Worm (Caenorhabditis elegans) whole organism, early embryonic: ENCODE results near the gene Y38E10A.9.

Experiments used
- B0310.2 ChIP-seq: sonication (generic microtip); optimal IDR thresholded peaks from 2 replicates; lab custom pipeline; 2016; ENCODE audit warnings: mild to moderate bottlenecking, missing genetic modification characterization, missing compliant biosample characterization
- F13C5.2 ChIP-seq: sonication (generic microtip); optimal IDR thresholded peaks from 2 replicates; lab custom pipeline; 2017; ENCODE audit warnings: mild to moderate bottlenecking, missing genetic modification characterization, inconsistent platforms, missing compliant biosample characterization
- aly-1 ChIP-seq: sonication (generic microtip); optimal IDR thresholded peaks from 2 replicates; lab custom pipeline; 2016; ENCODE audit warnings: missing genetic modification characterization, missing compliant biosample characterization
- ama-1 ChIP-seq: fragments of 150-350 bp; optimal IDR thresholded peaks from 2 replicates; lab custom pipeline; 2014
- ceh-13 ChIP-seq: fragments of 200-800 bp; sonication (Bioruptor generic); optimal IDR thresholded peaks from 2 replicates; lab custom pipeline; 2018; ENCODE audit warnings: mild to moderate bottlenecking, missing genetic modification characterization, missing compliant biosample characterization
- ceh-36 ChIP-seq: sonication (generic microtip); optimal IDR thresholded peaks from 2 replicates; lab custom pipeline; 2016; ENCODE audit warnings: missing genetic modification characterization, inconsistent platforms, missing compliant biosample characterization
- ets-7 ChIP-seq: sonication (generic microtip); optimal IDR thresholded peaks from 2 replicates; lab custom pipeline; 2016; ENCODE audit warnings: missing genotype, missing genetic modification characterization, missing compliant biosample characterization
- flt-1 ChIP-seq: fragments of 200-800 bp; sonication (Bioruptor generic); IDR thresholded peaks from 2 replicates; pipeline ENCODE4 v1.3.6; 2022; ENCODE audit warnings: missing genetic modification characterization, missing compliant biosample characterization
- hmbx-1 ChIP-seq: sonication (generic microtip); optimal IDR thresholded peaks from 2 replicates; lab custom pipeline; 2016; ENCODE audit warnings: mild to moderate bottlenecking, missing genetic modification characterization, missing compliant biosample characterization
- hmg-4 ChIP-seq: fragments of 200-800 bp; sonication (Bioruptor generic); optimal IDR thresholded peaks from 2 replicates; lab custom pipeline; 2018; ENCODE audit warnings: mild to moderate bottlenecking, missing genetic modification characterization, missing compliant biosample characterization
- hnd-1 ChIP-seq: sonication (generic microtip); optimal IDR thresholded peaks from 2 replicates; lab custom pipeline; 2016; ENCODE audit warnings: missing genetic modification characterization, missing compliant biosample characterization
- pes-1 ChIP-seq: fragments of 200-800 bp; sonication (Bioruptor generic); IDR thresholded peaks from 2 replicates; pipeline ENCODE4 v1.3.6; 2022; ENCODE audit warnings: missing genetic modification reagents, missing genetic modification characterization, missing compliant biosample characterization
- scrt-1 ChIP-seq: fragments of 200-800 bp; sonication (Bioruptor generic); IDR thresholded peaks from 2 replicates; pipeline ENCODE4 v1.3.6; 2022; ENCODE audit warnings: missing genetic modification characterization, missing compliant biosample characterization
- sea-1 ChIP-seq: fragments of 200-800 bp; sonication (Bioruptor generic); conservative IDR thresholded peaks from 2 replicates; pipeline ENCODE4 v1.3.6; 2022; ENCODE audit warnings: missing genetic modification characterization, missing compliant biosample characterization
- tbx-11 ChIP-seq: fragments of 200-800 bp; sonication (Bioruptor generic); IDR thresholded peaks from 2 replicates; pipeline ENCODE4 v1.3.6; 2022; ENCODE audit warnings: missing genetic modification characterization, missing compliant biosample characterization
- tbx-37 ChIP-seq: fragments of 200-800 bp; sonication (Bioruptor generic); conservative IDR thresholded peaks from 2 replicates; pipeline ENCODE4 v1.3.6; 2022; ENCODE audit warnings: missing genetic modification reagents, missing genetic modification characterization, missing compliant biosample characterization
- tra-4 ChIP-seq: sonication (generic microtip); optimal IDR thresholded peaks from 2 replicates; lab custom pipeline; 2017; ENCODE audit warnings: missing genetic modification characterization, missing compliant biosample characterization

Gene Y38E10A.9

ce11 chrII:12625673-12626072 lies 16.9 kb downstream of the Y38E10A.9 start:
- TF ChIP-seq flt-1 (GFP tag; lab: Robert Waterston, UW) (no peak), ceh-36 (no peak), pes-1 (no peak), F13C5.2 (tag; lab: Kevin White, UChicago) (no peak), scrt-1 (GFP tag; lab: Robert Waterston, UW) (no peak), tra-4 (tag; lab: Kevin White, UChicago) (no peak), tbx-11 (GFP tag; lab: Robert Waterston, UW) (no peak), tbx-37 (no peak), ets-7 (tag; lab: Kevin White, UChicago) (no peak), sea-1 (GFP tag; lab: Robert Waterston, UW) (no peak), ceh-13 (GFP tag; lab: Kevin White, UChicago) (no peak), aly-1 (no peak), hmbx-1 (tag; lab: Kevin White, UChicago) (no peak), B0310.2 (tag; lab: Kevin White, UChicago) (no peak), ama-1 (lab: Kevin White, UChicago) (no peak), hmg-4 (GFP tag; lab: Kevin White, UChicago) (no peak), hnd-1 (no peak)

- TF ChIP-seq hnd-1 (no peak), hmg-4 (GFP tag; lab: Kevin White, UChicago) (no peak), scrt-1 (GFP tag; lab: Robert Waterston, UW) (no peak), hmbx-1 (tag; lab: Kevin White, UChicago) (no peak), ceh-36 (no peak), ama-1 (lab: Kevin White, UChicago) (no peak), ceh-13 (GFP tag; lab: Kevin White, UChicago) (no peak), ets-7 (tag; lab: Kevin White, UChicago) (no peak), aly-1 (no peak), B0310.2 (tag; lab: Kevin White, UChicago) (no peak), F13C5.2 (tag; lab: Kevin White, UChicago) (no peak), tra-4 (tag; lab: Kevin White, UChicago) (no peak), tbx-11 (GFP tag; lab: Robert Waterston, UW) (no peak)
Observed at ce11 chrII:12626120-12626624, 17.4 kb downstream of the Y38E10A.9 start.

DNA sequence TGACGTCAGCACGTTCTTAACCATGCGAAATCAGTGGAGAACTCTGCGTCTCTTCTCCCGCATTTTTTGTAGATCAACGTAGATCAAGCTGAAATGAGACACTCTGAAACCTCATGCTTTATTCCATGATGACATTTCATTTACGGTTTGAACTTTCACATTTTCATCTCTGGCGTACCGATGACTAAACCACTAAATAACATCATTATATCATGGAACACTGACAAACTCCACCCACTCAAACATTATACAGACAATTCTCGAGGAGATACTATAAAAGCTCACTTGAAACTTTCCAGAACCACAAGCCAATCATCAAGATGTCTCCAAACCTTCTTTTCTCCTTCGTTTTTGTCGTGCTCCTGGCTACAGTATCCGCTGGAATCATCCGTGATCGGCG lies 18.1 kb downstream of the Y38E10A.9 start, which contains the start of gene nspe-7:
Gene nspe-7, plus strand, starts transcription at position 301 of the 400 bp plus-strand sequence.
- TF ChIP-seq pes-1 (no peak), scrt-1 (GFP tag; lab: Robert Waterston, UW) (no peak), hnd-1 (no peak), aly-1 (no peak), tra-4 (tag; lab: Kevin White, UChicago) (no peak), B0310.2 (tag; lab: Kevin White, UChicago) (no peak), ceh-36 (no peak), sea-1 (GFP tag; lab: Robert Waterston, UW) (no peak), ets-7 (tag; lab: Kevin White, UChicago) (no peak), ama-1 (lab: Kevin White, UChicago) (no peak), flt-1 (GFP tag; lab: Robert Waterston, UW) (no peak), F13C5.2 (tag; lab: Kevin White, UChicago) (no peak), tbx-11 (GFP tag; lab: Robert Waterston, UW) (no peak), hmbx-1 (tag; lab: Kevin White, UChicago) (no peak)

- TF ChIP-seq ama-1 (lab: Kevin White, UChicago), result no peak
- TF ChIP-seq tbx-11 (GFP tag; lab: Robert Waterston, UW), result no peak
- TF ChIP-seq tra-4 (tag; lab: Kevin White, UChicago), result no peak
Observed at ce11 chrII:12628566-12628965, 19.8 kb downstream of the Y38E10A.9 start, which contains the start of gene nspe-5. Gene nspe-5 (plus strand): TSS chrII:12628866.

ce11 chrII:12629387-12629786 lies 20.6 kb downstream of the Y38E10A.9 start, which contains the start of gene Y38E10A.28:
Gene Y38E10A.28 (plus strand): TSS chrII:12629687.
- TF ChIP-seq hmbx-1 (tag; lab: Kevin White, UChicago) (no peak), tra-4 (tag; lab: Kevin White, UChicago) (no peak), F13C5.2 (tag; lab: Kevin White, UChicago) (no peak), flt-1 (GFP tag; lab: Robert Waterston, UW) (no peak), tbx-11 (GFP tag; lab: Robert Waterston, UW) (no peak), pes-1 (no peak), tbx-37 (no peak)

- TF ChIP-seq scrt-1 (GFP tag; lab: Robert Waterston, UW) (no peak), tra-4 (tag; lab: Kevin White, UChicago) (no peak), ama-1 (lab: Kevin White, UChicago) (no peak), tbx-37 (no peak), hmg-4 (GFP tag; lab: Kevin White, UChicago) (no peak), F13C5.2 (tag; lab: Kevin White, UChicago) (no peak), pes-1 (no peak)
Observed at ce11 chrII:12630888-12631287, 22.1 kb downstream of the Y38E10A.9 start, which contains the start of gene Y38E10A.34. Gene Y38E10A.34 (plus strand): TSS chrII:12631188.

- no peak for TF ChIP-seq aly-1
- TF ChIP-seq ets-7 (tag; lab: Kevin White, UChicago), result no peak
- TF ChIP-seq pes-1, result no peak
- TF ChIP-seq ceh-36, result no peak
- TF ChIP-seq tbx-11 (GFP tag; lab: Robert Waterston, UW), result no peak
- no peak for TF ChIP-seq tra-4 (tag; lab: Kevin White, UChicago)
- no peak for TF ChIP-seq flt-1 (GFP tag; lab: Robert Waterston, UW)
- TF ChIP-seq ama-1 (lab: Kevin White, UChicago), result no peak
- no peak for TF ChIP-seq hnd-1
- TF ChIP-seq hmbx-1 (tag; lab: Kevin White, UChicago), result no peak
- TF ChIP-seq sea-1 (GFP tag; lab: Robert Waterston, UW), result no peak
- TF ChIP-seq hmg-4 (GFP tag; lab: Kevin White, UChicago), result no peak
- TF ChIP-seq tbx-37, result no peak
Observed at ce11 chrII:12634749-12635318, 26.1 kb downstream of the Y38E10A.9 start, which contains the start of gene Y38E10A.17. Gene Y38E10A.17 (minus strand): TSS chrII:12634799.
